Fruit fly (Drosophila melanogaster) whole organism, embryonic: ENCODE data around the gene kin17.

Experiments
- Atf-2 ChIP-seq: fragments of 200-800 bp; sonication (Bioruptor generic); optimal IDR thresholded peaks from 2 replicates; lab custom pipeline; 2016; ENCODE audit warnings: missing biosample characterization, missing genetic modification characterization
- Awh ChIP-seq: fragments of 200-800 bp; sonication (Bioruptor generic); IDR thresholded peaks from 2 replicates; pipeline ENCODE4, ENCODE4 v1.3.6; 2022; ENCODE audit warnings: missing biosample characterization, missing genetic modification characterization
- C15 ChIP-seq: fragments of 200-800 bp; sonication (Bioruptor generic); IDR thresholded peaks from 3 replicates; pipeline ENCODE4 v1.3.6; 2022; ENCODE audit warnings: missing biosample characterization, missing genetic modification characterization
- CG10209 ChIP-seq: fragments of 200-800 bp; sonication (Bioruptor generic); optimal IDR thresholded peaks from 3 replicates; lab custom pipeline; 2017; ENCODE audit warnings: missing biosample characterization, mild to moderate bottlenecking, missing genetic modification characterization, missing genetic modification reagents
- CG10565 ChIP-seq: fragments of 200-800 bp; sonication (Bioruptor generic); optimal IDR thresholded peaks from 3 replicates; lab custom pipeline; 2016; ENCODE audit warnings: missing biosample characterization, mild to moderate bottlenecking, missing genetic modification characterization
- CG12299 ChIP-seq: fragments of 200-800 bp; sonication (Bioruptor generic); optimal IDR thresholded peaks from 2 replicates; lab custom pipeline; 2018; ENCODE audit warnings: missing biosample characterization, mild to moderate bottlenecking, missing genetic modification characterization
- CG12659 ChIP-seq: fragments of 200-800 bp; sonication (Bioruptor generic); optimal IDR thresholded peaks from 3 replicates; lab custom pipeline; 2017; ENCODE audit warnings: mild to moderate bottlenecking, missing biosample characterization, missing genetic modification reagents, missing genetic modification characterization
- CG13123 ChIP-seq: fragments of 200-800 bp; sonication (Bioruptor generic); optimal IDR thresholded peaks from 2 replicates; lab custom pipeline; 2016; ENCODE audit warnings: missing biosample characterization, missing genetic modification characterization
- CG1529 ChIP-seq: fragments of 200-800 bp; sonication (Bioruptor generic); optimal IDR thresholded peaks from 3 replicates; lab custom pipeline; 2018; ENCODE audit warnings: missing biosample characterization, missing genetic modification characterization
- CG15514 ChIP-seq: fragments of 200-800 bp; sonication (Bioruptor generic); optimal IDR thresholded peaks from 3 replicates; lab custom pipeline; 2017; ENCODE audit warnings: missing biosample characterization, missing genetic modification characterization, mild to moderate bottlenecking, moderate library complexity, missing genetic modification reagents
- CG15601 ChIP-seq: fragments of 200-800 bp; sonication (Bioruptor generic); optimal IDR thresholded peaks from 3 replicates; lab custom pipeline; 2019; ENCODE audit warnings: missing biosample characterization, mild to moderate bottlenecking, missing genetic modification characterization, moderate library complexity
- CG1603 ChIP-seq: fragments of 200-800 bp; sonication (Bioruptor generic); optimal IDR thresholded peaks from 2 replicates; lab custom pipeline; 2019; ENCODE audit warnings: missing biosample characterization, mild to moderate bottlenecking, missing genetic modification characterization, moderate library complexity
- CG17912 ChIP-seq: fragments of 200-800 bp; sonication (Bioruptor generic); optimal IDR thresholded peaks from 2 replicates; lab custom pipeline; 2018; ENCODE audit warnings: missing biosample characterization, mild to moderate bottlenecking, missing genetic modification characterization
- CG18011 ChIP-seq: fragments of 200-800 bp; sonication (Bioruptor generic); optimal IDR thresholded peaks from 2 replicates; lab custom pipeline; 2017; ENCODE audit warnings: missing biosample characterization, missing genetic modification characterization, mild to moderate bottlenecking, moderate library complexity, missing genotype
- CG18476 ChIP-seq: fragments of 200-800 bp; sonication (Bioruptor generic); optimal IDR thresholded peaks from 2 replicates; lab custom pipeline; 2016; ENCODE audit warnings: missing biosample characterization, mild to moderate bottlenecking, missing genetic modification characterization
- CG2712 ChIP-seq: fragments of 200-800 bp; optimal IDR thresholded peaks from 3 replicates; lab custom pipeline; 2019; ENCODE audit warnings: missing biosample characterization, mild to moderate bottlenecking, missing genetic modification characterization, moderate library complexity
- CG2875 ChIP-seq: fragments of 200-800 bp; sonication (Bioruptor generic); optimal IDR thresholded peaks from 2 replicates; lab custom pipeline; 2017; ENCODE audit warnings: missing biosample characterization, mild to moderate bottlenecking, missing genetic modification characterization, missing genetic modification reagents
- CG3407 ChIP-seq: fragments of 200-800 bp; sonication (Bioruptor generic); optimal IDR thresholded peaks from 2 replicates; lab custom pipeline; 2018; ENCODE audit warnings: missing biosample characterization, mild to moderate bottlenecking, missing genetic modification characterization
- CG5245 ChIP-seq: fragments of 200-800 bp; sonication (Bioruptor generic); optimal IDR thresholded peaks from 3 replicates; lab custom pipeline; 2016; ENCODE audit warnings: missing biosample characterization, missing genetic modification characterization
- CG6765 ChIP-seq: fragments of 200-800 bp; sonication (Bioruptor generic); optimal IDR thresholded peaks from 3 replicates; lab custom pipeline; 2017; ENCODE audit warnings: missing biosample characterization, mild to moderate bottlenecking, missing genetic modification characterization
- CG7556 ChIP-seq: fragments of 200-800 bp; sonication (Bioruptor generic); optimal IDR thresholded peaks from 2 replicates; lab custom pipeline; 2017; ENCODE audit warnings: missing biosample characterization, mild to moderate bottlenecking, missing genetic modification characterization
- CG7745 ChIP-seq: fragments of 200-800 bp; sonication (Bioruptor generic); optimal IDR thresholded peaks from 2 replicates; lab custom pipeline; 2018; ENCODE audit warnings: missing biosample characterization, mild to moderate bottlenecking, missing genetic modification characterization, moderate library complexity
- CG7928 ChIP-seq: fragments of 200-800 bp; sonication (Bioruptor generic); optimal IDR thresholded peaks from 2 replicates; lab custom pipeline; 2017; ENCODE audit warnings: missing biosample characterization, mild to moderate bottlenecking, missing genetic modification characterization
- CG8359 ChIP-seq: fragments of 200-800 bp; sonication (Bioruptor generic); optimal IDR thresholded peaks from 2 replicates; lab custom pipeline; 2017; ENCODE audit warnings: missing biosample characterization, mild to moderate bottlenecking, missing genetic modification characterization, borderline replicate concordance
- CG8478 ChIP-seq: fragments of >200 bp; optimal IDR thresholded peaks from 2 replicates; lab custom pipeline; 2018
- CG9609 ChIP-seq: fragments of 200-800 bp; sonication (Bioruptor generic); optimal IDR thresholded peaks from 3 replicates; lab custom pipeline; 2016; ENCODE audit warnings: missing biosample characterization, missing genetic modification characterization
- CrebB ChIP-seq: fragments of 200-800 bp; sonication (Bioruptor generic); optimal IDR thresholded peaks from 3 replicates; lab custom pipeline; 2018; ENCODE audit warnings: missing biosample characterization, mild to moderate bottlenecking, missing genetic modification characterization
- Eip74EF ChIP-seq, 2 experiments: fragments of 200-800 bp in 1 of 2; fragments of >200 bp in 1 of 2; sonication (Bioruptor generic) in 1 of 2; optimal IDR thresholded peaks; 2 replicates each; lab custom pipeline; 2017 to 2019; ENCODE audit warnings: missing biosample characterization in 2 of 2, missing genetic modification characterization in 2 of 2, mild to moderate bottlenecking in 1 of 2, moderate library complexity in 1 of 2
- Gsc ChIP-seq: fragments of 200-800 bp; sonication (Bioruptor generic); IDR thresholded peaks from 2 replicates; pipeline ENCODE4 v1.3.6; 2022; ENCODE audit warnings: missing biosample characterization, missing genetic modification characterization
- H15 ChIP-seq: fragments of 200-800 bp; sonication (Bioruptor generic); IDR thresholded peaks from 3 replicates; pipeline ENCODE4 v1.3.6; 2022; ENCODE audit warnings: missing biosample characterization, missing genetic modification characterization
- HHEX ChIP-seq: fragments of 200-800 bp; sonication (Bioruptor generic); optimal IDR thresholded peaks from 3 replicates; lab custom pipeline; 2017; ENCODE audit warnings: missing biosample characterization, mild to moderate bottlenecking, missing genetic modification characterization, missing genetic modification reagents
- Hmx ChIP-seq: fragments of 200-800 bp; sonication (Bioruptor generic); optimal IDR thresholded peaks from 2 replicates; lab custom pipeline; 2016; ENCODE audit warnings: missing biosample characterization, missing genetic modification characterization
- Lpt ChIP-seq: fragments of >200 bp; optimal IDR thresholded peaks from 2 replicates; lab custom pipeline; 2018; ENCODE audit warnings: missing biosample characterization, missing genetic modification characterization
- NC2β ChIP-seq: fragments of 200-800 bp; sonication (Bioruptor generic); optimal IDR thresholded peaks from 2 replicates; lab custom pipeline; 2016; ENCODE audit warnings: missing biosample characterization, missing genetic modification characterization
- Neu2 ChIP-seq: fragments of 200-800 bp; sonication (Bioruptor generic); optimal IDR thresholded peaks from 3 replicates; lab custom pipeline; 2016; ENCODE audit warnings: missing biosample characterization, missing genetic modification characterization, borderline replicate concordance
- Nf-YB ChIP-seq: fragments of 200-800 bp; sonication (Bioruptor generic); optimal IDR thresholded peaks from 3 replicates; lab custom pipeline; 2019; ENCODE audit warnings: missing biosample characterization, mild to moderate bottlenecking, missing genetic modification characterization, moderate library complexity
- Six4 ChIP-seq: fragments of 200-800 bp; sonication (Bioruptor generic); optimal IDR thresholded peaks from 2 replicates; lab custom pipeline; 2016; ENCODE audit warnings: missing biosample characterization, missing genetic modification characterization
- Spps ChIP-seq: fragments of 200-800 bp; sonication (Bioruptor generic); optimal IDR thresholded peaks from 2 replicates; lab custom pipeline; 2018; ENCODE audit warnings: missing biosample characterization, mild to moderate bottlenecking, missing genetic modification characterization
- cad ChIP-seq: fragments of >200 bp; optimal IDR thresholded peaks from 2 replicates; lab custom pipeline; 2017; ENCODE audit warnings: missing biosample characterization, missing genetic modification characterization
- cato ChIP-seq: fragments of 200-800 bp; sonication (Bioruptor generic); optimal IDR thresholded peaks from 2 replicates; lab custom pipeline; 2016; ENCODE audit warnings: missing biosample characterization, missing genetic modification characterization, borderline replicate concordance
- crp ChIP-seq, 2 experiments: fragments of 200-800 bp; sonication (Bioruptor generic); optimal IDR thresholded peaks; 2 replicates in 1 of 2; 3 replicates in 1 of 2; lab custom pipeline; 2017; ENCODE audit warnings: missing biosample characterization in 2 of 2, missing genetic modification characterization in 2 of 2, mild to moderate bottlenecking in 1 of 2, moderate library complexity in 1 of 2
- dmrt11E ChIP-seq: fragments of 200-800 bp; sonication (Bioruptor generic); optimal IDR thresholded peaks from 3 replicates; lab custom pipeline; 2018; ENCODE audit warnings: missing biosample characterization, mild to moderate bottlenecking, missing genetic modification characterization, moderate library complexity
- gro ChIP-seq: fragments of 200-800 bp; sonication (Bioruptor generic); optimal IDR thresholded peaks from 2 replicates; lab custom pipeline; 2016; ENCODE audit warnings: missing biosample characterization, missing genetic modification characterization
- ranshi ChIP-seq: fragments of 200-800 bp; sonication (Bioruptor generic); IDR thresholded peaks from 2 replicates; pipeline ENCODE4 v1.3.6; 2022; ENCODE audit warnings: missing biosample characterization, missing genetic modification characterization
- rib ChIP-seq: fragments of 200-800 bp; sonication (Bioruptor generic); IDR thresholded peaks from 2 replicates; pipeline ENCODE4 v1.3.6; 2022; ENCODE audit warnings: missing biosample characterization, missing genetic modification characterization
- scrt ChIP-seq: fragments of 200-800 bp; sonication (Bioruptor generic); optimal IDR thresholded peaks from 2 replicates; lab custom pipeline; 2018; ENCODE audit warnings: missing biosample characterization, mild to moderate bottlenecking, missing genetic modification characterization, moderate library complexity
- seq ChIP-seq: fragments of 200-800 bp; sonication (Bioruptor generic); IDR thresholded peaks from 2 replicates; pipeline ENCODE4 v1.3.6; 2022; ENCODE audit warnings: missing biosample characterization, missing genetic modification characterization
- ssp ChIP-seq: fragments of 200-800 bp; sonication (Bioruptor generic); IDR thresholded peaks from 2 replicates; pipeline ENCODE4 v1.3.6; 2022; ENCODE audit warnings: missing biosample characterization, missing genetic modification characterization
- zen ChIP-seq: fragments of 200-800 bp; sonication (Bioruptor generic); optimal IDR thresholded peaks from 3 replicates; lab custom pipeline; 2018; ENCODE audit warnings: missing biosample characterization, mild to moderate bottlenecking, missing genetic modification characterization, moderate library complexity

kin17 gene

dm6 chr3L:20384086-20384810, 27.6 kb downstream of the kin17 start, which contains the start of the genes CG5498 and fbl (continued):
- peak; percentile 45 for TF ChIP-seq CG10209 (GFP tag; lab: Kevin White, UChicago)
- TF ChIP-seq H15 = no peak
- peak; percentile 21 for TF ChIP-seq gro (GFP tag; lab: Kevin White, UChicago)
- peak; percentile 21 to 88 for TF ChIP-seq crp (GFP tag; optimal IDR thresholded peaks at IDR 0.05; lab: Kevin White, UChicago)
- peak; percentile 11 for TF ChIP-seq Hmx
- no peak for TF ChIP-seq Lpt
- TF ChIP-seq CG7556 (GFP tag; lab: Kevin White, UChicago) = peak; percentile 71
- TF ChIP-seq CG5245 (GFP tag; lab: Kevin White, UChicago) = peak; percentile 56
- peak; percentile 4 for TF ChIP-seq CG1603 (tag; lab: Kevin White, UChicago)
- TF ChIP-seq CG12659 (GFP tag; lab: Kevin White, UChicago) = peak; percentile 76
- TF ChIP-seq CG12299 (tag; lab: Kevin White, UChicago) = no peak
- no peak for TF ChIP-seq ssp
- peak; percentile 32 for TF ChIP-seq CG1529 (GFP tag; lab: Kevin White, UChicago)
- no peak for TF ChIP-seq CG8478
- no peak for TF ChIP-seq Gsc (GFP tag; lab: Robert Waterston, UW)
- peak; percentile 78 for TF ChIP-seq CG2712 (tag; lab: Kevin White, UChicago)
- no peak for TF ChIP-seq CrebB
- peak; percentile 56 for TF ChIP-seq CG18476
- TF ChIP-seq Spps = peak; percentile 21
- peak; percentile 52 for TF ChIP-seq CG6765 (GFP tag; lab: Kevin White, UChicago)
- TF ChIP-seq rib = no peak
- TF ChIP-seq Eip74EF (GFP tag; optimal IDR thresholded peaks at IDR 0.05; lab: Kevin White, UChicago) = peak in 1 of 2 experiments; percentile 40
- TF ChIP-seq HHEX (GFP tag; lab: Kevin White, UChicago) = no peak
- peak; percentile 34 for TF ChIP-seq zen (tag; lab: Kevin White, UChicago)
- TF ChIP-seq Awh (GFP tag; lab: Robert Waterston, UW) = no peak
- TF ChIP-seq seq (GFP tag; lab: Robert Waterston, UW) = no peak
- peak; percentile 30 for TF ChIP-seq Six4 (GFP tag; lab: Kevin White, UChicago)
- peak; percentile 22 for TF ChIP-seq CG18011
- no peak for TF ChIP-seq CG17912
- no peak for TF ChIP-seq CG10565
- TF ChIP-seq dmrt11E (tag; lab: Kevin White, UChicago) = peak; percentile 61
- TF ChIP-seq cad = no peak
- peak; percentile 72 for TF ChIP-seq CG15514
- TF ChIP-seq CG13123 (GFP tag; lab: Kevin White, UChicago) = peak; percentile 36
- no peak for TF ChIP-seq CG8359 (GFP tag; lab: Kevin White, UChicago)
- no peak for TF ChIP-seq CG3407 (GFP tag; lab: Kevin White, UChicago)
- TF ChIP-seq CG2875 = no peak
- no peak for TF ChIP-seq C15 (GFP tag; lab: Robert Waterston, UW)
- peak; percentile 29; the same call in 1 of the 2 replicates for TF ChIP-seq ranshi (GFP tag; lab: Robert Waterston, UW)
- peak; percentile 56 for TF ChIP-seq CG15601
- peak; percentile 49 for TF ChIP-seq scrt (GFP tag; lab: Kevin White, UChicago)
- TF ChIP-seq CG9609 (GFP tag; lab: Kevin White, UChicago) = peak; percentile 9
- TF ChIP-seq CG7928 = no peak
- TF ChIP-seq cato = peak; percentile 47
- peak; percentile 45 for TF ChIP-seq CG7745 (tag; lab: Kevin White, UChicago)
- no peak for TF ChIP-seq Atf-2
- peak; percentile 18 for TF ChIP-seq NC2β (GFP tag; lab: Kevin White, UChicago)
- no peak for TF ChIP-seq Nf-YB (GFP tag; lab: Kevin White, UChicago)
- no peak for TF ChIP-seq Neu2
